Worm (Caenorhabditis elegans) whole organism, L4/young adult: Measurements from ENCODE around the gene fbxa-134.

Experiments used
- W03F9.2 ChIP-seq: fragments of 150-350 bp; optimal IDR thresholded peaks from 2 replicates; lab custom pipeline; 2014; ENCODE audit warnings: missing biosample characterization, missing genetic modification characterization
- dao-5 ChIP-seq: sonication (generic microtip); optimal IDR thresholded peaks from 2 replicates; lab custom pipeline; 2016; ENCODE audit warnings: missing genotype, missing genetic modification characterization, moderate library complexity, missing compliant biosample characterization
- him-1 ChIP-seq: sonication (generic microtip); optimal IDR thresholded peaks from 2 replicates; lab custom pipeline; 2016; ENCODE audit warnings: missing genotype, missing genetic modification reagents, missing genetic modification characterization, missing compliant biosample characterization

ce11 chrV:17328497-17328896 lies 24.2 kb downstream of the fbxa-134 start, which contains the start of gene srg-44:
- TF ChIP-seq dao-5 (tag; lab: Kevin White, UChicago) (no peak), him-1 (tag; lab: Kevin White, UChicago) (no peak), W03F9.2 (tag; lab: Kevin White, UChicago) (no peak)
